Worm (Caenorhabditis elegans) whole organism, late embryonic: ENCODE data around the gene F45D3.1.

Experiments used
- C08G9.2 ChIP-seq: sonication (generic microtip); optimal IDR thresholded peaks from 2 replicates; lab custom pipeline; 2016; ENCODE audit warnings: mild to moderate bottlenecking, missing genetic modification characterization, moderate library complexity, missing compliant biosample characterization
- F13H6.1 ChIP-seq: sonication (generic microtip); optimal IDR thresholded peaks from 2 replicates; lab custom pipeline; 2016; ENCODE audit warnings: missing genetic modification characterization, missing compliant biosample characterization
- K02D7.2 ChIP-seq: sonication (generic microtip); optimal IDR thresholded peaks from 2 replicates; lab custom pipeline; 2017; ENCODE audit warnings: mild to moderate bottlenecking, missing genetic modification characterization, missing compliant biosample characterization
- T23F11.4 ChIP-seq: fragments of 200-800 bp; sonication (Bioruptor generic); optimal IDR thresholded peaks from 2 replicates; lab custom pipeline; 2018; ENCODE audit warnings: mild to moderate bottlenecking, missing genetic modification characterization, missing compliant biosample characterization
- ahr-1 ChIP-seq: sonication (generic microtip); optimal IDR thresholded peaks from 2 replicates; lab custom pipeline; 2016; ENCODE audit warnings: missing genetic modification characterization, missing compliant biosample characterization
- ama-1 ChIP-seq: fragments of 150-350 bp; optimal IDR thresholded peaks from 2 replicates; lab custom pipeline; 2014
- ceh-14 ChIP-seq: sonication (generic microtip); optimal IDR thresholded peaks from 2 replicates; lab custom pipeline; 2016; ENCODE audit warnings: missing genotype, missing genetic modification characterization, missing compliant biosample characterization
- ceh-18 ChIP-seq: sonication (generic microtip); optimal IDR thresholded peaks from 2 replicates; lab custom pipeline; 2016; ENCODE audit warnings: missing genetic modification characterization, missing compliant biosample characterization
- ceh-19 ChIP-seq: fragments of 200-800 bp; sonication (Bioruptor generic); optimal IDR thresholded peaks from 2 replicates; lab custom pipeline; 2018; ENCODE audit warnings: mild to moderate bottlenecking, missing genetic modification characterization, missing compliant biosample characterization
- ceh-22 ChIP-seq: sonication (generic microtip); optimal IDR thresholded peaks from 2 replicates; lab custom pipeline; 2017; ENCODE audit warnings: missing biosample characterization, missing genetic modification characterization
- ceh-24 ChIP-seq: sonication (generic microtip); optimal IDR thresholded peaks from 2 replicates; lab custom pipeline; 2016; ENCODE audit warnings: mild to moderate bottlenecking, missing genetic modification characterization, missing compliant biosample characterization
- ceh-34 ChIP-seq: sonication (generic microtip); optimal IDR thresholded peaks from 2 replicates; lab custom pipeline; 2016; ENCODE audit warnings: mild to moderate bottlenecking, missing genetic modification characterization, missing compliant biosample characterization
- ceh-45 ChIP-seq: fragments of 200-800 bp; sonication (Bioruptor generic); IDR thresholded peaks from 2 replicates; pipeline ENCODE4 v1.3.6; 2022; ENCODE audit warnings: missing genetic modification reagents, missing genetic modification characterization, missing compliant biosample characterization
- ceh-9 ChIP-seq: sonication (generic microtip); optimal IDR thresholded peaks from 2 replicates; lab custom pipeline; 2016; ENCODE audit warnings: mild to moderate bottlenecking, missing genetic modification characterization, inconsistent platforms, missing compliant biosample characterization
- dmd-4 ChIP-seq: sonication (generic microtip); optimal IDR thresholded peaks from 2 replicates; lab custom pipeline; 2016; ENCODE audit warnings: borderline replicate concordance, missing genetic modification characterization, missing compliant biosample characterization
- dve-1 ChIP-seq: sonication (generic microtip); optimal IDR thresholded peaks from 2 replicates; lab custom pipeline; 2017; ENCODE audit warnings: antibody characterized with exemption, mild to moderate bottlenecking, missing genetic modification characterization, missing compliant biosample characterization
- elt-2 ChIP-seq: sonication (generic microtip); optimal IDR thresholded peaks from 2 replicates; lab custom pipeline; 2016; ENCODE audit warnings: missing genetic modification reagents, missing genetic modification characterization, missing compliant biosample characterization
- fax-1 ChIP-seq: sonication (generic microtip); optimal IDR thresholded peaks from 2 replicates; lab custom pipeline; 2016; ENCODE audit warnings: missing genotype, missing genetic modification characterization, missing compliant biosample characterization
- hlh-15 ChIP-seq: sonication (generic microtip); optimal IDR thresholded peaks from 2 replicates; lab custom pipeline; 2016; ENCODE audit warnings: missing genetic modification characterization, missing compliant biosample characterization
- lim-6 ChIP-seq: sonication (generic microtip); optimal IDR thresholded peaks from 2 replicates; lab custom pipeline; 2016; ENCODE audit warnings: missing genetic modification characterization, missing compliant biosample characterization
- lin-11 ChIP-seq: fragments of 200-800 bp; sonication (Bioruptor generic); optimal IDR thresholded peaks from 2 replicates; lab custom pipeline; 2018; ENCODE audit warnings: mild to moderate bottlenecking, missing genetic modification characterization, missing compliant biosample characterization
- madf-2 ChIP-seq: sonication (generic microtip); optimal IDR thresholded peaks from 2 replicates; lab custom pipeline; 2017; ENCODE audit warnings: missing genetic modification characterization, missing compliant biosample characterization
- mec-3 ChIP-seq: sonication (generic microtip); optimal IDR thresholded peaks from 2 replicates; lab custom pipeline; 2016; ENCODE audit warnings: borderline replicate concordance, missing genetic modification characterization, missing compliant biosample characterization
- nfya-1 ChIP-seq: sonication (generic microtip); optimal IDR thresholded peaks from 2 replicates; lab custom pipeline; 2017; ENCODE audit warnings: missing genetic modification characterization, mild to moderate bottlenecking, missing compliant biosample characterization, antibody characterized with exemption, moderate library complexity
- nhr-11 ChIP-seq: fragments of 150-350 bp; optimal IDR thresholded peaks from 2 replicates; lab custom pipeline; 2014; ENCODE audit warnings: missing biosample characterization, missing genetic modification characterization
- pat-9 ChIP-seq: fragments of 200-800 bp; sonication (Bioruptor generic); optimal IDR thresholded peaks from 2 replicates; lab custom pipeline; 2018; ENCODE audit warnings: mild to moderate bottlenecking, missing genetic modification characterization, moderate library complexity, missing compliant biosample characterization
- pha-2 ChIP-seq: sonication (generic microtip); optimal IDR thresholded peaks from 2 replicates; lab custom pipeline; 2017; ENCODE audit warnings: mild to moderate bottlenecking, missing genetic modification characterization, missing compliant biosample characterization
- pqm-1 ChIP-seq: sonication (generic microtip); optimal IDR thresholded peaks from 2 replicates; lab custom pipeline; 2016; ENCODE audit warnings: missing genetic modification characterization, missing compliant biosample characterization
- ref-2 ChIP-seq: sonication (generic microtip); optimal IDR thresholded peaks from 2 replicates; lab custom pipeline; 2016; ENCODE audit warnings: missing genetic modification characterization, missing compliant biosample characterization
- sdc-2 ChIP-seq: sonication (generic microtip); optimal IDR thresholded peaks from 2 replicates; lab custom pipeline; 2016; ENCODE audit warnings: missing genotype, missing genetic modification characterization, missing compliant biosample characterization
- sox-4 ChIP-seq: sonication (generic microtip); optimal IDR thresholded peaks from 2 replicates; lab custom pipeline; 2017; ENCODE audit warnings: mild to moderate bottlenecking, missing genetic modification characterization, inconsistent platforms, missing compliant biosample characterization
- syd-9 ChIP-seq: sonication (generic microtip); optimal IDR thresholded peaks from 2 replicates; lab custom pipeline; 2016; ENCODE audit warnings: mild to moderate bottlenecking, missing genetic modification characterization, moderate library complexity, missing compliant biosample characterization
- tbx-2 ChIP-seq: sonication (generic microtip); optimal IDR thresholded peaks from 2 replicates; lab custom pipeline; 2016; ENCODE audit warnings: missing genetic modification characterization, missing compliant biosample characterization
- tbx-7 ChIP-seq: sonication (generic microtip); optimal IDR thresholded peaks from 2 replicates; lab custom pipeline; 2016; ENCODE audit warnings: missing genotype, missing genetic modification characterization, missing compliant biosample characterization
- unc-3 ChIP-seq, 2 experiments: fragments of 200-800 bp in 1 of 2; sonication (Bioruptor generic) in 1 of 2; sonication (generic microtip) in 1 of 2; conservative IDR thresholded peaks in 1 of 2; optimal IDR thresholded peaks in 1 of 2; 2 replicates each; pipeline versions ENCODE4 v1.3.6 to Lab custom; 2016 to 2022; ENCODE audit warnings: missing compliant biosample characterization in 2 of 2, missing genetic modification characterization in 2 of 2, missing genetic modification reagents in 1 of 2
- unc-42 ChIP-seq: sonication (generic microtip); optimal IDR thresholded peaks from 2 replicates; lab custom pipeline; 2016; ENCODE audit warnings: missing genotype, missing genetic modification characterization, missing compliant biosample characterization
- unc-55 ChIP-seq: sonication (generic microtip); optimal IDR thresholded peaks from 2 replicates; lab custom pipeline; 2017; ENCODE audit warnings: missing biosample characterization, missing genetic modification reagents, missing genetic modification characterization
- unc-86 ChIP-seq: sonication (generic microtip); optimal IDR thresholded peaks from 2 replicates; lab custom pipeline; 2016; ENCODE audit warnings: missing genetic modification characterization, missing compliant biosample characterization
- ztf-16 ChIP-seq: sonication (generic microtip); optimal IDR thresholded peaks from 2 replicates; lab custom pipeline; 2017; ENCODE audit warnings: missing genetic modification characterization, missing compliant biosample characterization

Gene F45D3.1

DNA sequence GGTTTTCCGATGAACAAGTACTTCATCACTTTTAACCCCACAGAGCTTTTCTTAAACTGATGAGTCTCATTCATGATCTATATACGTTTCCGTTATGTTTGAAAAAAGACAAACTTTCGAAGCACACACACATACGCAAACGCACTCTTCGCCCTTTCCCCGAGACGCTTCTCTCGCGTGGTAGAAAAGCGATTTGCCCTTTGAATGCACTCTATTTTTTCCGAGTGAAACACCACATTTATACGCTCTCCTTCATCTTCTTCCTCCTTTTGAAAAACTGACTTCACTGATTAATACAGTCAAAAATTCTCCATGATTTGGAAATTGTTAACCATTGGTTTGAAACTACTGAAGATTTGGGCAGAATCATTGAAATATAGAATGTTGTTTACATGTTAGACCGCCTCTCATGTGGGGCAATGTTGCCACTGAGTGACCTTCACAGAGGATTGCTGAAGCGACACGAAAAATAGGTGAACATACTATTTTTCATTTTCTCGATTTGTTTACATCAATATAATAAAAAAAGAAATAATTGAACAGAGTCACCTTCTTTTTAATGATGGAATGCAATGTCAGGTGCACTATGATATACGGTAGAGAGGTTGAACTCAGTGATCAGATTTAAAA is 9.7 kb downstream of the F45D3.1 start:
- TF ChIP-seq sdc-2 (tag; lab: Kevin White, UChicago) (no peak), ceh-45 (no peak), syd-9 (tag; lab: Kevin White, UChicago) (no peak), pat-9 (tag; lab: Kevin White, UChicago) (no peak), ceh-9 (no peak), ref-2 (no peak), mec-3 (tag; lab: Kevin White, UChicago) (no peak), unc-55 (GFP tag; lab: Kevin White, UChicago) (no peak), dmd-4 (tag; lab: Kevin White, UChicago) (no peak), dve-1 (tag; lab: Kevin White, UChicago) (no peak)

ce11 chrV:12537505-12537904 is 10.6 kb downstream of the F45D3.1 start:
- TF ChIP-seq unc-3 (GFP tag; conservative IDR thresholded peaks at IDR 0.05; lab: Robert Waterston, UW) (no peak), unc-3 (tag; optimal IDR thresholded peaks at IDR 0.05; lab: Kevin White, UChicago) (no peak), madf-2 (tag; lab: Kevin White, UChicago) (no peak), ceh-18 (tag; lab: Kevin White, UChicago) (no peak)
- TF ChIP-seq, all 69 proteins: peak for 0

DNA sequence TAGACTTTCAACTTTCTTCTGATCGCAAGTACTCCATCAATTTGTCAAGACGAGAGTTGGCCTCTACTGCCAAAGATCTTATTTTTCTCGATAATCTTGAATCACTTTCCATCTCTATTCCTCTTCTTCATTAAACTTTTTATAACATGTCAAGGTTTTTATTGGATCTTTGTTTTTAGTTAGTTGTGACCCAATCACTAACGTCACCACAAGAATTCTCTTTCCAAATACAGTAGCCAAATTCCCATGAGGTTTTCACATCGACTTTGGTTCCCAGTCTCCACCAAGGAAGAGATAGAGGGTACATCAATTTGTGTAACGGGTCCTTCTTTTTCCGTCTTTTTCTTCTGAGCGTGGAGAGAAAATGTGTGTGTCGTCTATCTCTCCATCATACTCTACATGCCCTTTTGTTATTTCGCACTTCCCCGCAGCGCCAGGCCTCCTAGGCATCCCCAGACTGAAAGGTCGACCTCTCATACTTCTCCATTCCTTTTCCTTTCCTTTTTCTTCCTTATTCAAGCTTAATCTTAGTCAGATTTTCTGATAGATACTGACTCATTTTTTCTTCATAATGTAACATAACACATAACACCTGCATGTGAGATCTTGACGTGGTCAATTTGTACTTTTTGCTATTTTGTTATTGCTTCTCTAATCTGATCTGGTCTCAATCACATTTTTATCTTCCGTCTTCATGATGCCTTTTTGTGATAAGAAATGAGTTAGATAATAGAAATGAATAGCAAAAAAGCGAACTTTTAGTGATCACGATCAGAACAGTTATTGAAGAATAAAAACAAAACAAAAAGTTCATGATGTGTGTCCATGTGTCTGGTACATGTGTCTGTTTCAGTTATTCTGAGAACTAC is 12.4 kb downstream of the F45D3.1 start:
- TF ChIP-seq ceh-34 (tag; lab: Kevin White, UChicago), result no peak
- no peak for TF ChIP-seq ceh-24 (tag; lab: Kevin White, UChicago)
- no peak for TF ChIP-seq hlh-15 (tag; lab: Kevin White, UChicago)
- TF ChIP-seq fax-1 (tag; lab: Kevin White, UChicago), result no peak
- TF ChIP-seq ama-1 (lab: Kevin White, UChicago), result no peak
- TF ChIP-seq unc-3 (GFP tag; conservative IDR thresholded peaks at IDR 0.05; lab: Robert Waterston, UW), result no peak
- TF ChIP-seq unc-3 (tag; optimal IDR thresholded peaks at IDR 0.05; lab: Kevin White, UChicago), result no peak
- peak; percentile 36 for TF ChIP-seq ref-2
- TF ChIP-seq, all 69 proteins: peak for 1

- no peak for TF ChIP-seq unc-86 (tag; lab: Kevin White, UChicago)
- no peak for TF ChIP-seq ahr-1 (tag; lab: Kevin White, UChicago)
- TF ChIP-seq T23F11.4 (GFP tag; lab: Kevin White, UChicago), result no peak
Observed at ce11 chrV:12540018-12540417, 13.2 kb downstream of the F45D3.1 start.

DNA sequence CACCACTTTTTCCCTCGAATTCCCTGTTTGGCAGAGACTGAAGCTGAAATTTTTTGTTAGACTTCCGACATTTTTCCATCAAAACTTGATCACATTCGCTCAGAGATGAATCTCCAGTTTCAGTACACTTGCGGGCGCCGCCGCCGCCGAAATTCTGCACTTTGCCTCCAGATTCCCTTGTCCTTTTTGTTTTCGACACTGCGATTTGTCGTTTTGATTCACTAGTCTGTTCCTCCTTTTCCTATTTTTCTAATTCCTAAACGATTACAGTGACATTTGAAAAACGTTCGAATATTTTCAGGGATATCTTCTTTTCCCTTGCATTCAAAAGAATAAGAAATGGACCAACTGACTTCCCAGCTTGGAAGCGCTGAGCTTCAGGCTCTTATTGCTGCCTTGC is 13.9 kb downstream of the F45D3.1 start, which contains the start of gene F45D3.2:
Gene F45D3.2 (plus strand): TSS at position 301 of the 400 bp plus-strand sequence.
- TF ChIP-seq hlh-15 (tag; lab: Kevin White, UChicago) (no peak), ceh-34 (tag; lab: Kevin White, UChicago) (no peak), pha-2 (no peak), tbx-7 (tag; lab: Kevin White, UChicago) (no peak), unc-3 (GFP tag; conservative IDR thresholded peaks at IDR 0.05; lab: Robert Waterston, UW) (no peak), unc-3 (tag; optimal IDR thresholded peaks at IDR 0.05; lab: Kevin White, UChicago) (no peak), elt-2 (tag; lab: Kevin White, UChicago) (no peak), sox-4 (tag; lab: Kevin White, UChicago) (no peak), ceh-18 (tag; lab: Kevin White, UChicago) (no peak), mec-3 (tag; lab: Kevin White, UChicago) (no peak), nhr-11 (tag; lab: Kevin White, UChicago) (no peak), lim-6 (tag; lab: Kevin White, UChicago) (no peak)

- no peak for TF ChIP-seq ceh-14 (tag; lab: Kevin White, UChicago)
- no peak for TF ChIP-seq ceh-22 (tag; lab: Kevin White, UChicago)
- TF ChIP-seq unc-42 (tag; lab: Kevin White, UChicago), result no peak
- TF ChIP-seq ceh-19 (GFP tag; lab: Kevin White, UChicago), result no peak
- TF ChIP-seq ceh-9, result no peak
- TF ChIP-seq lin-11 (tag; lab: Kevin White, UChicago), result no peak
- no peak for TF ChIP-seq nfya-1 (tag; lab: Kevin White, UChicago)
- TF ChIP-seq tbx-2 (tag; lab: Kevin White, UChicago), result no peak
- no peak for TF ChIP-seq tbx-7 (tag; lab: Kevin White, UChicago)
- TF ChIP-seq ceh-45, result no peak
- no peak for TF ChIP-seq pqm-1 (tag; lab: Kevin White, UChicago)
- TF ChIP-seq ztf-16 (tag; lab: Kevin White, UChicago), result no peak
- TF ChIP-seq K02D7.2, result no peak
- TF ChIP-seq C08G9.2 (tag; lab: Kevin White, UChicago), result no peak
- no peak for TF ChIP-seq sdc-2 (tag; lab: Kevin White, UChicago)
- no peak for TF ChIP-seq F13H6.1 (tag; lab: Kevin White, UChicago)
Observed at ce11 chrV:12541207-12541606, 14.3 kb downstream of the F45D3.1 start.
